Fruit fly (Drosophila melanogaster): ENCODE results near the gene CG14658.

DNA sequence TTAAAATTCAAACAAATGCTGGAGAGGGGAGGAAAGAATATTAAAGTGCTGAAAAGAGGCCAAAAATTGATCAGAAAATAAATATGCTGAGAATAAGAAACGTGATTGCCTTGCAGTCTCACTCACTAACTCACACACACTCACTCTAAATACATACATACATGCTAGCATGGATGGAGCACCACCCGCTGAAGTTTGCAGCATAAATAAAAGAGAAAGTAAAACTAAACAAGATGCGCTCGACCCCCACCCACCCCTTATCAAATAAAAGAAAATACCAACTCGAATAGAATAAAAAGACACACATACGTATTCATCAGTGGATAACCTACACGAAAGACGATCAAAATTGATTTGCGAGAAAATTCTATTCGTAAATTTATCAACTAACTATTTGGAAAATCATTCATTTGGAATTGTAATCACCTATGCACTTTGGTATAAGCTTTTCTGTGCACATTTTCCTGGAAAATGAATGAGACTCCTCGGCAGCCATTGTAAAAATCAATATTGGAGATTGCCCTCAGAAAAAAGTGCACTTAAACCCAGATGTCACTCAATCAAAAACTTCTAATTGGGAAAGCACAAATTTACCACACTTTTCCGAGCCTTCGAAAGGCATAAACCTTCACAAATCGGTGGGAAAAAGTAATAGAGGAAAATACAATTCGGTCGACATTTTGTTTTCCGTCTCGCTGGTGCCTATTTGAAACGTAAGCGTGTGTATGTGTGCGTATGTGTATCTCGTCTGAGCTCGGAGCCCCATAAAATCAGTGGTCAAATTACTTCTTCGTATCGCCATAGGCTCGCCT is 19.0 kb downstream of the CG14658 start, which contains the start of gene Gmppb:
- no peak for TF ChIP-seq ttk (optimal IDR thresholded peaks at IDR 0.05)
- TF ChIP-seq insv (optimal IDR thresholded peaks at IDR 0.05) = no peak
- TF ChIP-seq psq (optimal IDR thresholded peaks at IDR 0.05) = no peak

All from Kc167 (cell line).